Worm (Caenorhabditis elegans): ENCODE data around the gene B0303.14.

DNA sequence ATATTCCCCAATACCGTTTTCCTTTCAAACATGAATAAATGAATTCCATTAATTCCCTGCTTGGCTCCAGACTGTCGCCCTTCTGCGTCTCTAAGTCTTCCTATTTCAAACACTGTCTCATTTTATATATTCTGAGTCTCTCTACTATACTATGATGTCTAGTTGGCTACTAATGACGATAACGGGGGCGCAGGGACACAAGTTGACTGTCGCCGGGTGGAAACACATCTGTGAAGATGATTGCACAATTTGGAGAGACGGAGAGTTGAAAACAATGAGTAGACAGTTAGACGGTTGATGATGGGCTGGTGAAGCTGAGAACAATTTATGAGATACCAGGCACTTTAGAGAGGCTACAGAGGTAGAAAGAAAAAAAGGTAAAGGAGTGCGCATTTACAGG lies 33.5 kb upstream of the B0303.14 start, which contains the start of gene sma-2:
- TF ChIP-seq snpc-4 (GFP tag; optimal IDR thresholded peaks at IDR 0.05) (no peak), snpc-4 (tag; optimal IDR thresholded peaks at IDR 0.05) (peak in 1 of 4 experiments; percentile 30), zim-3 (tag; optimal IDR thresholded peaks at IDR 0.05) (no peak), madf-3 (GFP tag; IDR thresholded peaks at IDR 0.05) (no peak)
